Fruit fly (Drosophila melanogaster) Kc167 (cell line): Measurements from ENCODE around the gene CG7182.

Source experiments
- Myc ChIP-seq: fragments of >200 bp; optimal IDR thresholded peaks from 2 replicates; lab custom pipeline; 2017; ENCODE audit warnings: missing external identifiers
- Sin3A ChIP-seq: fragments of >200 bp; optimal IDR thresholded peaks from 2 replicates; lab custom pipeline; 2018; ENCODE audit warnings: missing external identifiers
- h ChIP-seq: fragments of >200 bp; optimal IDR thresholded peaks from 3 replicates; lab custom pipeline; 2018; ENCODE audit warnings: missing external identifiers

DNA sequence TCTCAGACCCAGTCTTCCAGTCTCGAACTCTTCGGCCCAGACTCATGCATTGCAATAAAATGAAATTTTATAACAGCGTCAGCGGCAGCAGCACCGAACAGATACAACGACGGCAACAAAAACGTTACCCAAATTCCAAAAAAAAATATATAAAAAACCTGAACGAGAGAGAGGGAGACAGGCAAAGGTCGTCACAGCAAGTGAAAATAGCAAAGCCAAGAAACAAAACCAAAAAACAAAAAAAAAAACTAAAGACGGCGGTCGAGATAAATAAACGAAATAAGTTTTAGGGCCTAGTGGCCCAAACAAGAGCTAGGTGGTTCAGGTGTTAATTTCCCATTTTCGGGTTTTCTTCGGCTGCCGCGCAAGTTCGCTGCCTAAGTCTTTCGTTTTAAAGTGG lies 27.9 kb upstream of the CG7182 start:
- no peak for TF ChIP-seq Sin3A (lab: Kevin White, UChicago)
- TF ChIP-seq Myc: no peak
- no peak for TF ChIP-seq h (lab: Kevin White, UChicago)
